Fruit fly (Drosophila melanogaster) whole organism, embryonic: ENCODE measurements around the gene Ppm1.

Experiments used
- Awh ChIP-seq: fragments of 200-800 bp; sonication (Bioruptor generic); IDR thresholded peaks from 2 replicates; pipeline ENCODE4, ENCODE4 v1.3.6; 2022; ENCODE audit warnings: missing biosample characterization, missing genetic modification characterization
- Bgb ChIP-seq: fragments of 200-800 bp; sonication (Bioruptor generic); IDR thresholded peaks from 2 replicates; pipeline ENCODE4 v1.3.6; 2022; ENCODE audit warnings: missing biosample characterization, missing genetic modification characterization; ENCODE audit not compliant: partially characterized antibody
- BtbVII ChIP-seq: fragments of 200-800 bp; sonication (Bioruptor generic); optimal IDR thresholded peaks from 3 replicates; lab custom pipeline; 2017; ENCODE audit warnings: missing biosample characterization, mild to moderate bottlenecking, missing genetic modification characterization
- CG1024 ChIP-seq: fragments of 200-800 bp; sonication (Bioruptor generic); IDR thresholded peaks from 2 replicates; pipeline ENCODE4 v1.3.6; 2022; ENCODE audit warnings: missing biosample characterization, missing genetic modification characterization
- CG10979 ChIP-seq: fragments of 200-800 bp; sonication (Bioruptor generic); optimal IDR thresholded peaks from 2 replicates; lab custom pipeline; 2018; ENCODE audit warnings: missing biosample characterization, mild to moderate bottlenecking, missing genetic modification characterization, moderate library complexity
- CG11085 ChIP-seq: fragments of 200-800 bp; sonication (Bioruptor generic); IDR thresholded peaks from 2 replicates; pipeline ENCODE4 v1.3.6; 2022; ENCODE audit warnings: missing biosample characterization, missing genetic modification characterization
- CG11723 ChIP-seq: fragments of 200-800 bp; sonication (Bioruptor generic); optimal IDR thresholded peaks from 2 replicates; lab custom pipeline; 2017; ENCODE audit warnings: missing biosample characterization, mild to moderate bottlenecking, missing genetic modification characterization
- CG12236 ChIP-seq: fragments of 200-800 bp; sonication (Bioruptor generic); optimal IDR thresholded peaks from 2 replicates; lab custom pipeline; 2016; ENCODE audit warnings: missing biosample characterization, missing genetic modification characterization
- CG17186 ChIP-seq: fragments of 200-800 bp; sonication (Bioruptor generic); optimal IDR thresholded peaks from 3 replicates; lab custom pipeline; 2017; ENCODE audit warnings: missing biosample characterization, missing genetic modification reagents, missing genetic modification characterization
- CG1792 ChIP-seq: fragments of 200-800 bp; sonication (Bioruptor generic); optimal IDR thresholded peaks from 2 replicates; lab custom pipeline; 2016; ENCODE audit warnings: missing biosample characterization, missing genetic modification characterization
- CG2116 ChIP-seq: fragments of 200-800 bp; sonication (Bioruptor generic); optimal IDR thresholded peaks from 3 replicates; lab custom pipeline; 2018; ENCODE audit warnings: missing biosample characterization, mild to moderate bottlenecking, missing genetic modification characterization
- CG2129 ChIP-seq: fragments of 200-800 bp; sonication (Bioruptor generic); IDR thresholded peaks from 2 replicates; pipeline ENCODE4 v1.3.6; 2022; ENCODE audit warnings: missing biosample characterization, missing genetic modification characterization; ENCODE audit not compliant: partially characterized antibody
- CG33557 ChIP-seq: fragments of 200-800 bp; sonication (Bioruptor generic); optimal IDR thresholded peaks from 2 replicates; lab custom pipeline; 2019; ENCODE audit warnings: missing biosample characterization, mild to moderate bottlenecking, missing genetic modification characterization, moderate library complexity
- CG5953 ChIP-seq: fragments of 200-800 bp; sonication (Bioruptor generic); IDR thresholded peaks from 2 replicates; pipeline ENCODE4 v1.3.6; 2022; ENCODE audit warnings: missing biosample characterization, missing genetic modification characterization
- CG8281 ChIP-seq: fragments of 200-800 bp; sonication (Bioruptor generic); optimal IDR thresholded peaks from 2 replicates; lab custom pipeline; 2018; ENCODE audit warnings: missing biosample characterization, mild to moderate bottlenecking, missing genetic modification characterization, moderate library complexity
- CG8290 ChIP-seq, 3 experiments: fragments of 200-800 bp; sonication (Bioruptor generic); optimal IDR thresholded peaks; 2 replicates each; lab custom pipeline; 2016 to 2019; ENCODE audit warnings: missing biosample characterization in 3 of 3, missing genetic modification characterization in 3 of 3, mild to moderate bottlenecking in 2 of 3, moderate library complexity in 1 of 3
- CG9215 ChIP-seq: fragments of 200-800 bp; sonication (Bioruptor generic); IDR thresholded peaks from 2 replicates; pipeline ENCODE4 v1.3.6; 2022; ENCODE audit warnings: missing biosample characterization, missing genetic modification characterization
- CG9437 ChIP-seq: fragments of 200-800 bp; sonication (Bioruptor generic); optimal IDR thresholded peaks from 2 replicates; lab custom pipeline; 2018; ENCODE audit warnings: missing biosample characterization, mild to moderate bottlenecking, missing genetic modification characterization
- ERR ChIP-seq: fragments of 200-800 bp; sonication (Bioruptor generic); optimal IDR thresholded peaks from 2 replicates; lab custom pipeline; 2016; ENCODE audit warnings: missing biosample characterization, missing genetic modification characterization
- Gsc ChIP-seq: fragments of 200-800 bp; sonication (Bioruptor generic); IDR thresholded peaks from 2 replicates; pipeline ENCODE4 v1.3.6; 2022; ENCODE audit warnings: missing biosample characterization, missing genetic modification characterization
- HmgD ChIP-seq: fragments of 200-800 bp; sonication (Bioruptor generic); optimal IDR thresholded peaks from 3 replicates; lab custom pipeline; 2016; ENCODE audit warnings: missing biosample characterization, missing genetic modification characterization
- Jarid2 ChIP-seq: fragments of 200-800 bp; sonication (Bioruptor generic); optimal IDR thresholded peaks from 3 replicates; lab custom pipeline; 2017; ENCODE audit warnings: mild to moderate bottlenecking, missing biosample characterization, missing genetic modification reagents, missing genetic modification characterization
- NFAT ChIP-seq: fragments of 200-800 bp; sonication (Bioruptor generic); IDR thresholded peaks from 2 replicates; pipeline ENCODE4 v1.3.6; 2022; ENCODE audit warnings: missing biosample characterization, missing genetic modification characterization
- Nf-YA ChIP-seq: fragments of 200-800 bp; sonication (Bioruptor generic); IDR thresholded peaks from 2 replicates; pipeline ENCODE4 v1.3.6; 2022; ENCODE audit warnings: missing biosample characterization, missing genetic modification characterization
- NfI ChIP-seq: fragments of 200-800 bp; sonication (Bioruptor generic); optimal IDR thresholded peaks from 3 replicates; lab custom pipeline; 2018; ENCODE audit warnings: missing biosample characterization, mild to moderate bottlenecking, missing genetic modification characterization, moderate library complexity
- ab ChIP-seq: fragments of 200-800 bp; sonication (Bioruptor generic); optimal IDR thresholded peaks from 2 replicates; lab custom pipeline; 2016; ENCODE audit warnings: missing biosample characterization, missing genetic modification characterization
- abd-A ChIP-seq: fragments of 200-800 bp; sonication (Bioruptor generic); optimal IDR thresholded peaks from 3 replicates; lab custom pipeline; 2019; ENCODE audit warnings: missing biosample characterization, mild to moderate bottlenecking, missing genetic modification characterization, moderate library complexity
- al ChIP-seq: fragments of 200-800 bp; sonication (Bioruptor generic); IDR thresholded peaks from 2 replicates; pipeline ENCODE4 v1.3.6; 2022; ENCODE audit warnings: missing biosample characterization, missing genetic modification characterization
- crp ChIP-seq, 2 experiments: fragments of 200-800 bp; sonication (Bioruptor generic); optimal IDR thresholded peaks; 2 replicates in 1 of 2; 3 replicates in 1 of 2; lab custom pipeline; 2017; ENCODE audit warnings: missing biosample characterization in 2 of 2, missing genetic modification characterization in 2 of 2, mild to moderate bottlenecking in 1 of 2, moderate library complexity in 1 of 2
- dmrt99B ChIP-seq: fragments of 200-800 bp; sonication (Bioruptor generic); optimal IDR thresholded peaks from 2 replicates; lab custom pipeline; 2018; ENCODE audit warnings: missing biosample characterization, mild to moderate bottlenecking, missing genetic modification characterization, moderate library complexity
- dysf ChIP-seq: fragments of 200-800 bp; sonication (Bioruptor generic); IDR thresholded peaks from 3 replicates; pipeline ENCODE4 v1.3.6; 2022; ENCODE audit warnings: missing biosample characterization, missing genetic modification characterization
- ewg ChIP-seq: fragments of 200-800 bp; sonication (Bioruptor generic); optimal IDR thresholded peaks from 3 replicates; lab custom pipeline; 2017; ENCODE audit warnings: mild to moderate bottlenecking, missing biosample characterization, missing genetic modification reagents, missing genetic modification characterization
- exex ChIP-seq: fragments of 200-800 bp; sonication (Bioruptor generic); optimal IDR thresholded peaks from 4 replicates; lab custom pipeline; 2018; ENCODE audit warnings: missing biosample characterization, mild to moderate bottlenecking, missing genetic modification characterization, moderate library complexity
- fd96Cb ChIP-seq: fragments of 200-800 bp; sonication (Bioruptor generic); optimal IDR thresholded peaks from 2 replicates; lab custom pipeline; 2018; ENCODE audit warnings: missing biosample characterization, mild to moderate bottlenecking, missing genetic modification characterization, moderate library complexity
- grn ChIP-seq: fragments of 200-800 bp; sonication (Bioruptor generic); optimal IDR thresholded peaks from 3 replicates; lab custom pipeline; 2017; ENCODE audit warnings: missing biosample characterization, missing genetic modification characterization
- ken ChIP-seq: fragments of 200-800 bp; sonication (Bioruptor generic); IDR thresholded peaks from 3 replicates; pipeline ENCODE4 v1.3.6; 2022; ENCODE audit warnings: missing biosample characterization, missing genetic modification characterization
- lbe ChIP-seq: fragments of 200-800 bp; sonication (Bioruptor generic); optimal IDR thresholded peaks from 2 replicates; lab custom pipeline; 2016; ENCODE audit warnings: missing biosample characterization, mild to moderate bottlenecking, missing genetic modification characterization
- nau ChIP-seq: fragments of 200-800 bp; sonication (Bioruptor generic); optimal IDR thresholded peaks from 3 replicates; lab custom pipeline; 2017; ENCODE audit warnings: missing biosample characterization, mild to moderate bottlenecking, missing genetic modification characterization, missing genetic modification reagents
- onecut ChIP-seq: fragments of 200-800 bp; sonication (Bioruptor generic); IDR thresholded peaks from 2 replicates; pipeline ENCODE4 v1.3.6; 2022; ENCODE audit warnings: missing biosample characterization, missing genetic modification characterization
- phol ChIP-seq: fragments of 200-800 bp; sonication (Bioruptor generic); optimal IDR thresholded peaks from 3 replicates; lab custom pipeline; 2018; ENCODE audit warnings: missing biosample characterization, mild to moderate bottlenecking, missing genetic modification characterization, moderate library complexity
- salm ChIP-seq: fragments of 200-800 bp; sonication (Bioruptor generic); optimal IDR thresholded peaks from 2 replicates; lab custom pipeline; 2018; ENCODE audit warnings: missing biosample characterization, mild to moderate bottlenecking, missing genetic modification characterization
- sna ChIP-seq: fragments of 200-800 bp; sonication (Bioruptor generic); IDR thresholded peaks from 2 replicates; pipeline ENCODE4 v1.3.6; 2022; ENCODE audit warnings: missing biosample characterization, missing genetic modification characterization; ENCODE audit not compliant: partially characterized antibody
- ttk ChIP-seq: fragments of 200-800 bp; sonication (Bioruptor generic); IDR thresholded peaks from 2 replicates; pipeline ENCODE4 v2.1.2; 2022; ENCODE audit warnings: missing biosample characterization, missing genetic modification characterization
- twi ChIP-seq: fragments of 200-800 bp; optimal IDR thresholded peaks from 2 replicates; lab custom pipeline; 2019; ENCODE audit warnings: missing biosample characterization, mild to moderate bottlenecking, missing genetic modification characterization, moderate library complexity
- unc-4 ChIP-seq: fragments of 200-800 bp; sonication (Bioruptor generic); IDR thresholded peaks from 2 replicates; pipeline ENCODE4 v1.3.6; 2022; ENCODE audit warnings: missing biosample characterization, missing genetic modification characterization; ENCODE audit not compliant: partially characterized antibody
- unpg ChIP-seq: fragments of 200-800 bp; sonication (Bioruptor generic); optimal IDR thresholded peaks from 3 replicates; lab custom pipeline; 2018; ENCODE audit warnings: missing biosample characterization, mild to moderate bottlenecking, missing genetic modification characterization, moderate library complexity
- vfl ChIP-seq: fragments of 200-800 bp; sonication (Bioruptor generic); optimal IDR thresholded peaks from 2 replicates; lab custom pipeline; 2016; ENCODE audit warnings: missing biosample characterization, missing genetic modification characterization
- zfh2 ChIP-seq: fragments of 200-800 bp; sonication (Bioruptor generic); optimal IDR thresholded peaks from 2 replicates; lab custom pipeline; 2016; ENCODE audit warnings: missing biosample characterization, missing genetic modification characterization

Ppm1 gene

DNA sequence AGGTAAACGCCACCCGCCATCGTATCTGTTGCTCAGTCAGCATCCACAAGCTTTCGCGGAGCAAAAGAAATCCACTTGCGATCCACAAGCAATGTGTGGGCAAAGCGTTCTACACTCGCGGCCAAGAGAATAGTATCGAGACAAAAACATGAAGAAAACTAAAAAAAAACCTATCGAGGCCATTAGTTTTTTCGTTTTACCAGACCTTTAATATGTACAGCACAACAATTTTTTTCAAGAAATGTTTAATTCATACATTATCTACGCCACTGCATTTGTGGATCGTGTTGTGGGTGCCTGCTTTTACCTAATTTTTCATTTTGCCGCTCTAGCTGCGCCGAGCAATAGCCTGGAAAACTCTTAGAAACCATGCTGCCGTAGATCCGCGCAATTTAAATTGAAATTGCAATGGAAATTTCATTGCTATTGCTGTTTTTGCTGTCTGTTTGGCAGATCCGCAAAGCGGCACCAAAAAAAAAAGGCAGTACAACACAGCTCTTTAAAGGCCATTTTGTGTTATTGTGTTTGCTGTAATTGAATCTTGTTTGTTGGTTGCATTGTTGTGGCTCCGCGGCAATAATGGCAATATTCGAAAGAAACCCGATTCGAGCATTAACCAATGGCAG is 18.0 kb upstream of the Ppm1 start (continued):
- TF ChIP-seq CG8290 (GFP tag; optimal IDR thresholded peaks at IDR 0.05; lab: Kevin White, UChicago) = peak; percentile 9
- peak in 1 of 2 experiments; percentile 61 for TF ChIP-seq CG8290 (tag; optimal IDR thresholded peaks at IDR 0.05; lab: Kevin White, UChicago)
- peak; percentile 51 for TF ChIP-seq NfI (GFP tag; lab: Kevin White, UChicago)
- TF ChIP-seq CG11085 (GFP tag; lab: Robert Waterston, UW) = no peak
- TF ChIP-seq exex (tag; lab: Kevin White, UChicago) = peak; percentile 1
- TF ChIP-seq Jarid2 (GFP tag; lab: Kevin White, UChicago) = peak; percentile 39
- no peak for TF ChIP-seq vfl
- TF ChIP-seq Awh (GFP tag; lab: Robert Waterston, UW) = peak; percentile 57; the same call in 1 of the 2 replicates
- peak; percentile 43; the same call in 1 of the 2 replicates for TF ChIP-seq onecut (GFP tag; lab: Robert Waterston, UW)
- 0 out of 2 replicates have a peak, but pooled peaks have one; percentile 45 for TF ChIP-seq Nf-YA (GFP tag; lab: Robert Waterston, UW)
- TF ChIP-seq ewg (GFP tag; lab: Kevin White, UChicago) = peak; percentile 37
- peak; percentile 66 for TF ChIP-seq fd96Cb (tag; lab: Kevin White, UChicago)
- TF ChIP-seq twi = no peak
- TF ChIP-seq phol (tag; lab: Kevin White, UChicago) = peak; percentile 73
- no peak for TF ChIP-seq HmgD (GFP tag; lab: Kevin White, UChicago)
- TF ChIP-seq NFAT (GFP tag; lab: Robert Waterston, UW) = no peak
- 0 out of 2 replicates have a peak, but pooled peaks have one; percentile 25 for TF ChIP-seq al (GFP tag; lab: Robert Waterston, UW)
- TF ChIP-seq salm (tag; lab: Kevin White, UChicago) = peak; percentile 47
- no peak for TF ChIP-seq Bgb (GFP tag; lab: Robert Waterston, UW)
- TF ChIP-seq CG1024 = peak; percentile 41; the same call in 1 of the 2 replicates
- no peak for TF ChIP-seq CG17186 (GFP tag; lab: Kevin White, UChicago)
- no peak for TF ChIP-seq grn
- 0 out of 2 replicates have a peak, but pooled peaks have one; percentile 13 for TF ChIP-seq Gsc (GFP tag; lab: Robert Waterston, UW)
- peak; percentile 66; the same call in 1 of the 2 replicates for TF ChIP-seq CG5953
- peak; percentile 71 for TF ChIP-seq ken (GFP tag; lab: Robert Waterston, UW)
- TF ChIP-seq crp (GFP tag; optimal IDR thresholded peaks at IDR 0.05; lab: Kevin White, UChicago) = no peak
- peak; percentile 72 for TF ChIP-seq ttk (GFP tag; lab: Robert Waterston, UW)
- TF ChIP-seq lbe (GFP tag; lab: Kevin White, UChicago) = no peak
- peak; percentile 13 for TF ChIP-seq CG8281
- peak; percentile 34; the same call in 1 of the 2 replicates for TF ChIP-seq CG9215 (GFP tag; lab: Robert Waterston, UW)
- no peak for TF ChIP-seq nau (GFP tag; lab: Kevin White, UChicago)
- no peak for TF ChIP-seq unc-4 (GFP tag; lab: Robert Waterston, UW)
- no peak for TF ChIP-seq CG12236 (GFP tag; lab: Kevin White, UChicago)
- TF ChIP-seq ERR = peak; percentile 37
- TF ChIP-seq dysf (GFP tag; lab: Robert Waterston, UW) = peak; percentile 75
- TF ChIP-seq CG33557 (GFP tag; lab: Kevin White, UChicago) = no peak
- TF ChIP-seq abd-A (tag; lab: Kevin White, UChicago) = no peak
- TF ChIP-seq BtbVII (GFP tag; lab: Kevin White, UChicago) = no peak
- TF ChIP-seq sna (GFP tag; lab: Robert Waterston, UW) = no peak
- TF ChIP-seq zfh2 (GFP tag; lab: Kevin White, UChicago) = no peak
- TF ChIP-seq CG10979 (tag; lab: Kevin White, UChicago) = peak; percentile 69
- TF ChIP-seq CG1792 (GFP tag; lab: Kevin White, UChicago) = peak; percentile 12
- TF ChIP-seq ab (GFP tag; lab: Kevin White, UChicago) = no peak
- peak; percentile 79 for TF ChIP-seq dmrt99B (tag; lab: Kevin White, UChicago)
- peak; percentile 26 for TF ChIP-seq CG9437 (GFP tag; lab: Kevin White, UChicago)
- no peak for TF ChIP-seq CG2129 (GFP tag; lab: Robert Waterston, UW)
- peak; percentile 74 for TF ChIP-seq unpg (GFP tag; lab: Kevin White, UChicago)
- TF ChIP-seq CG2116 (GFP tag; lab: Kevin White, UChicago) = peak; percentile 10
- no peak for TF ChIP-seq CG11723 (GFP tag; lab: Kevin White, UChicago)
